Worm (Caenorhabditis elegans) whole organism, mixed stage, embryonic: ENCODE measurements around the gene gldi-6.

Source experiments
- M03D4.4 ChIP-seq: sonication (generic microtip); optimal IDR thresholded peaks from 2 replicates; lab custom pipeline; 2017; ENCODE audit warnings: mild to moderate bottlenecking, missing genetic modification characterization, missing compliant biosample characterization
- bed-3 ChIP-seq: fragments of 200-800 bp; sonication (Bioruptor generic); optimal IDR thresholded peaks from 3 replicates; lab custom pipeline; 2018; ENCODE audit warnings: mild to moderate bottlenecking, missing genetic modification characterization, moderate library complexity, missing compliant biosample characterization
- blmp-1 ChIP-seq: fragments of 150-350 bp; optimal IDR thresholded peaks from 2 replicates; lab custom pipeline; 2014; ENCODE audit warnings: missing biosample characterization, missing genetic modification characterization
- ces-1 ChIP-seq: fragments of 150-350 bp; optimal IDR thresholded peaks from 2 replicates; lab custom pipeline; 2014; ENCODE audit warnings: missing biosample characterization, missing genetic modification reagents, missing genetic modification characterization
- cnd-1 ChIP-seq: fragments of 200-800 bp; sonication (Bioruptor generic); optimal IDR thresholded peaks from 2 replicates; lab custom pipeline; 2018; ENCODE audit warnings: mild to moderate bottlenecking, missing genetic modification characterization, missing compliant biosample characterization
- drap-1 ChIP-seq: fragments of 200-800 bp; sonication (Bioruptor generic); optimal IDR thresholded peaks from 3 replicates; lab custom pipeline; 2018; ENCODE audit warnings: mild to moderate bottlenecking, missing genetic modification characterization, missing compliant biosample characterization
- elt-1 ChIP-seq: sonication (generic microtip); optimal IDR thresholded peaks from 2 replicates; lab custom pipeline; 2017; ENCODE audit warnings: missing genetic modification characterization, mild to moderate bottlenecking, missing compliant biosample characterization, antibody characterized with exemption, moderate library complexity, borderline replicate concordance; ENCODE audit not compliant: insufficient read depth
- elt-3 ChIP-seq: fragments of 150-350 bp; optimal IDR thresholded peaks from 2 replicates; lab custom pipeline; 2014; ENCODE audit warnings: missing biosample characterization, missing genetic modification characterization
- flh-1 ChIP-seq: fragments of 200-800 bp; sonication (Bioruptor generic); optimal IDR thresholded peaks from 2 replicates; lab custom pipeline; 2018; ENCODE audit warnings: mild to moderate bottlenecking, missing genetic modification characterization, moderate library complexity, missing compliant biosample characterization
- ham-2 ChIP-seq: fragments of 200-800 bp; sonication (Bioruptor generic); optimal IDR thresholded peaks from 2 replicates; lab custom pipeline; 2018; ENCODE audit warnings: mild to moderate bottlenecking, missing genetic modification characterization, missing compliant biosample characterization
- hlh-1 ChIP-seq: fragments of 150-350 bp; optimal IDR thresholded peaks from 2 replicates; lab custom pipeline; 2014; ENCODE audit warnings: missing biosample characterization, missing genetic modification reagents, missing genetic modification characterization
- lin-13 ChIP-seq: fragments of 150-350 bp; optimal IDR thresholded peaks from 2 replicates; lab custom pipeline; 2014; ENCODE audit warnings: missing biosample characterization, missing genetic modification characterization
- lsy-2 ChIP-seq: fragments of 150-350 bp; optimal IDR thresholded peaks from 2 replicates; lab custom pipeline; 2014; ENCODE audit warnings: missing biosample characterization, missing genetic modification characterization
- mab-5 ChIP-seq: fragments of 150-350 bp; optimal IDR thresholded peaks from 2 replicates; lab custom pipeline; 2014; ENCODE audit warnings: missing biosample characterization, missing genetic modification characterization
- mep-1 ChIP-seq: fragments of 150-350 bp; optimal IDR thresholded peaks from 2 replicates; lab custom pipeline; 2017; ENCODE audit warnings: missing biosample characterization, missing genetic modification reagents, missing genetic modification characterization, inconsistent platforms
- mls-2 ChIP-seq: sonication (generic microtip); optimal IDR thresholded peaks from 2 replicates; lab custom pipeline; 2016; ENCODE audit warnings: mild to moderate bottlenecking, missing genetic modification characterization, moderate library complexity, missing compliant biosample characterization
- nhr-12 ChIP-seq: fragments of 150-350 bp; optimal IDR thresholded peaks from 2 replicates; lab custom pipeline; 2014; ENCODE audit warnings: missing biosample characterization, missing genetic modification characterization
- nhr-2 ChIP-seq: fragments of 150-350 bp; optimal IDR thresholded peaks from 2 replicates; lab custom pipeline; 2014; ENCODE audit warnings: missing biosample characterization, missing genetic modification characterization
- nhr-237 ChIP-seq: fragments of 150-350 bp; optimal IDR thresholded peaks from 2 replicates; lab custom pipeline; 2014; ENCODE audit warnings: missing biosample characterization, missing genetic modification characterization
- nhr-28 ChIP-seq: fragments of 150-350 bp; optimal IDR thresholded peaks from 2 replicates; lab custom pipeline; 2014; ENCODE audit warnings: missing biosample characterization, missing genetic modification characterization
- pha-4 ChIP-seq: fragments of 150-350 bp; optimal IDR thresholded peaks from 2 replicates; lab custom pipeline; 2018; ENCODE audit warnings: missing biosample characterization, missing genetic modification reagents, missing genetic modification characterization
- sptf-1 ChIP-seq: sonication (generic microtip); optimal IDR thresholded peaks from 2 replicates; lab custom pipeline; 2017; ENCODE audit warnings: mild to moderate bottlenecking, missing genetic modification characterization, moderate library complexity, missing compliant biosample characterization
- tbx-8 ChIP-seq: fragments of 200-800 bp; sonication (Bioruptor generic); optimal IDR thresholded peaks from 2 replicates; lab custom pipeline; 2018; ENCODE audit warnings: mild to moderate bottlenecking, missing genetic modification characterization, moderate library complexity, missing compliant biosample characterization
- unc-120 ChIP-seq: sonication (generic microtip); optimal IDR thresholded peaks from 2 replicates; lab custom pipeline; 2017; ENCODE audit warnings: missing genetic modification characterization, missing compliant biosample characterization; ENCODE audit not compliant: poor library complexity, severe bottlenecking
- unc-39 ChIP-seq: fragments of 150-350 bp; optimal IDR thresholded peaks from 2 replicates; lab custom pipeline; 2014; ENCODE audit warnings: missing biosample characterization, missing genetic modification characterization
- zip-8 ChIP-seq: fragments of 150-350 bp; optimal IDR thresholded peaks from 2 replicates; lab custom pipeline; 2014; ENCODE audit warnings: missing biosample characterization, missing genetic modification characterization
- ztf-11 ChIP-seq: fragments of 150-350 bp; optimal IDR thresholded peaks from 2 replicates; lab custom pipeline; 2014; ENCODE audit warnings: missing biosample characterization, missing genetic modification characterization

Gene gldi-6

DNA sequence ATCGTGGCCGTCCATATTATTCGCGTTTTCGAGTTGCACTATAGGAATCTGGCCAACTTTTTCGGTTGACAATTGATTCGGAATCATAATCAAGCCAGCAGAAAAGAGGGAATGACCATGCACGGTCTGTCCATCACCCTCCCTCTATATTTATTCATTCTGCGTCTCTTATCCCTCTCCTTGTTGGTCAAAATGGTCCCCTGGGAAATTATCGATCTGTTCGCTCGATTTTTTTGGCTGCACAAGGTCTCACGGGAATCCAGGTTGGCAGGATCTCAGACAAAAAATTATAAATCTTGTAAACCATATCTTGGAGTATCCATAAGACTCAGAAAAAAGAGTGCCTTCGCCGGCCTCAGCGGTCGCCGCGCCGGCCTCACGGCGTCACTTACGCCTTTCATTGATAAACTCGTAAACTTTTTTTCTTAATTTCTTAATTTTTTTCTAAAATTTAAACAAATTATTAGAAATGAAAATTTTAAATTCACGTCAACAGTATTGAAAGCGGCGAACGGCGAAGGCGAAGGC, 32.3 kb upstream of the gldi-6 start, which contains the start of the genes F18A12.7 and F18A12.2:
TSS of gene F18A12.7 (minus strand) at position 101 of the 528 bp plus-strand sequence.
TSS of gene F18A12.2 (plus strand) at position 478 of the 528 bp plus-strand sequence.
- TF ChIP-seq tbx-8 (no peak), pha-4 (no peak)

DNA sequence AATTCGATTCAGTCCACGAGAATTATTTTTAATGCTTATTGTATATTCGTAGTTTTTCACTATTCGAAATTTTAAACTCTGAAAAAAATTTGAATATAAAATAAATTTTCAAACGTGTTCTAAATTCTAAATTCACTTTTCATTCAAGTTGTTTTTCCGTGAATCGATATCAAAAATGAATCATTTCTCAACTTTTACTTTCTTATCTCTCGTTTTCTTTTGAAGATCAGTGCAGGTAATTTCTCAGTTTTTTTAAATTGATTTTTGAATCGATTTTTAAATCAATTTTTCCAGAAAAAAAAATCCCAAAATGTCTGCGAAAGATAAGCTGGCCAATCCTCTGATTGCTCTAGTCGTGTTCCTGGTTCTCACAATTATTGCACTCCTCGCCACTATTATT, 30.2 kb upstream of the gldi-6 start, which contains the start of gene nep-6:
TSS of gene nep-6 (plus strand) at position 301 of the 400 bp plus-strand sequence.
- TF ChIP-seq drap-1 (GFP tag; lab: Kevin White, UChicago) (no peak), elt-3 (tag; lab: Kevin White, UChicago) (no peak), unc-120 (tag; lab: Kevin White, UChicago) (no peak), hlh-1 (no peak), lin-13 (no peak), nhr-28 (tag; lab: Kevin White, UChicago) (no peak), mab-5 (tag; lab: Kevin White, UChicago) (no peak), unc-39 (no peak), ces-1 (GFP tag; lab: Kevin White, UChicago) (no peak), lsy-2 (no peak), mls-2 (tag; lab: Kevin White, UChicago) (no peak)

DNA sequence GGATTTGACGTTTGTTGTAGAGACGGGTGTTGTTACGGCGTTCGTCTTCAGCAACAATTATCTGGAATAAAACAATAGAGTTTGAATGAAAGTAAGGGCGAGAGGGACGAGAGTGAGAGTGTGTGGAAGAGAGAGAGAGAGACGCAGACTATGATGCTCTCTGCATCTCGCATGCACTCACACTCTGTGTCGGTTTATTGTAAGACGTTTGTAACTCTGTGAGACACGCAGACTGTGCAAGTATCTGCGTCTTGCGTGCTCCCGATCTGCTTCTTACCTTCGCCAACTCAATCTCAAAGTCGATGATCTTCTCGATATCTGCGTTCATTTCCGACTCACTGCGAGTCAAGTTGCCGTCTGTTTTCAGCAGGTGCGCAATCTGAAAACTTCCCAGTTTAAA, 23.8 kb upstream of the gldi-6 start:
- no peak for TF ChIP-seq M03D4.4 (tag; lab: Kevin White, UChicago)
- no peak for TF ChIP-seq unc-120 (tag; lab: Kevin White, UChicago)
- TF ChIP-seq bed-3 (GFP tag; lab: Kevin White, UChicago), result no peak
- TF ChIP-seq unc-39, result no peak
- no peak for TF ChIP-seq nhr-2 (tag; lab: Kevin White, UChicago)
- no peak for TF ChIP-seq cnd-1 (tag; lab: Kevin White, UChicago)
- no peak for TF ChIP-seq nhr-237 (tag; lab: Kevin White, UChicago)
- no peak for TF ChIP-seq nhr-28 (tag; lab: Kevin White, UChicago)
- TF ChIP-seq ztf-11 (tag; lab: Kevin White, UChicago), result no peak
- no peak for TF ChIP-seq mls-2 (tag; lab: Kevin White, UChicago)
- no peak for TF ChIP-seq hlh-1
- no peak for TF ChIP-seq tbx-8
- TF ChIP-seq nhr-12 (tag; lab: Kevin White, UChicago), result no peak
- TF ChIP-seq sptf-1 (tag; lab: Kevin White, UChicago), result no peak
- TF ChIP-seq flh-1 (GFP tag; lab: Kevin White, UChicago), result no peak
- TF ChIP-seq zip-8 (tag; lab: Kevin White, UChicago), result no peak

DNA sequence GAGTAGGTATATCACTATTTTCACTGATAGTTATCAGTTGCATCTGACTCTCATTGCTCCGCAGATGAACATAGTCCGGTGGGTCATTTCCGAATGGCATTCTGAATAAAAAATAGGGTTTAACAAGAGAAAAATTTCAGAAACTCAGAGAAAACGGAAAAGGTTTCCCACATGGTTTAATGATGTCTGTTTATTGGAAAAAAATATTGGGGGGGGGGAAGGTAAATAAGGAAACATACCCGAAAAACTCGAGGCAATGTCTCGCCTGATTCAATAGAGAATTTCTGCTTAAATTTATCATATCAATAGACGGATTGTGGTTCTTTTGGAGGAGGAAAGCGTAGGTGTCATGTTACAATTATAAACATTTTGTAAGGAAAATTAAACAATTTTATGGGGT, 21.3 kb upstream of the gldi-6 start, which contains the start of gene nep-11:
TSS of gene nep-11 (minus strand) at position 101 of the 400 bp plus-strand sequence.
- TF ChIP-seq ham-2 (GFP tag; lab: Kevin White, UChicago), result no peak
- no peak for TF ChIP-seq blmp-1
- TF ChIP-seq elt-1 (tag; lab: Kevin White, UChicago), result no peak
- no peak for TF ChIP-seq drap-1 (GFP tag; lab: Kevin White, UChicago)

DNA sequence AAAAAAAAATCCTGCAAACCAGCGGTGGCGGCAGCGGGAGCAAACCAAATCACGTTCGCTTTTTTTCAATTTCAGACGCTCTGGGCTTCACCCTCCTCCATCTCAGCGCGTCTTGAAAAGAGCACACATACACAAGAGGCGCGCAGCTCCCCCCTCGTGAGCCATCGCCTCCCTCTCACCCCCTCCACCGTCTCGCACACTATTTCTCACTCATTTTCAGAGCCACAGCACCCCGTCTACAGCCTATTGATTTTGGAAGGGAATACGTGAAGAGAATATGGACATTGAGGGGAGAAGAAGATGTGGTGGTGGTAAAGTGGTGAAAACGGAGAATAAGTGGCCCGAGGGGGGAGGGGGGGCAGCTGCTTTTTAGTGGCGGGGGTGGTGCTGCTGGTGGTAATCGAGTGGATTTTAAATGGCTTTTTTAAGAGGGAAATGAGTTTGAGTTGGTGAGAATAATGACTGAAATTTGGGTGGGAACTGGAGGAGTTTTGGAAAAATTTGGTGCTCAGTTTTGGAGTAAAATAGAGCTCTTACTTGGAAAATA, 18.5 kb upstream of the gldi-6 start:
- TF ChIP-seq unc-39, result no peak
- no peak for TF ChIP-seq lin-13
- peak; percentile 16 for TF ChIP-seq sptf-1 (tag; lab: Kevin White, UChicago)
- TF ChIP-seq ces-1 (GFP tag; lab: Kevin White, UChicago), result peak; percentile 71
- no peak for TF ChIP-seq lsy-2

DNA sequence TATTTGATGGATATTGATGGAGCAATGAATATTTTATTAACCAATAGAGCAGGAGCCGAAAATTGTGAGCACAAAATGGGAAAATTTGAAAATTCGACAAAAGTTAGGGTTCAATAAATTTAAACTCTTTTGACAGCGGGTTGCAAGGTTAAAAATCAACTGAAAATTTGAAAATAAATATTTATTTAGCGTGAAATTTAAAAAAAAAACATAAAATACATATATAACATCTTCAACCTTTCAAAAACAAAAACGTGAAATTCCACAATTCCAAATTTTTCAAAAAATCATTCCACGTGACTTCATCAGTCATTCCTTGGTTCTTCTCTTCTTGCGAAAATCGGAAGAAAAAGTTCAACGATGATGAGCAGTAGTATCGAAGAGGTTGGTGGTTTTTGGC, 17.3 kb upstream of the gldi-6 start, which contains the start of gene C16C8.18:
TSS of gene C16C8.18 (plus strand) at position 301 of the 400 bp plus-strand sequence.
- TF ChIP-seq elt-3 (tag; lab: Kevin White, UChicago) (no peak), nhr-28 (tag; lab: Kevin White, UChicago) (no peak), lin-13 (no peak), pha-4 (no peak), unc-39 (no peak), mep-1 (tag; lab: Kevin White, UChicago) (no peak), nhr-2 (tag; lab: Kevin White, UChicago) (no peak), lsy-2 (no peak)
